Worm (Caenorhabditis elegans) whole organism, late embryonic: ENCODE measurements around the gene C17G1.5.

ENCODE experiments used
- C38D4.7 ChIP-seq: fragments of 200-800 bp; sonication (Bioruptor generic); optimal IDR thresholded peaks from 2 replicates; lab custom pipeline; 2018; ENCODE audit warnings: mild to moderate bottlenecking, missing genetic modification characterization, moderate library complexity, missing compliant biosample characterization
- F13H6.1 ChIP-seq: sonication (generic microtip); optimal IDR thresholded peaks from 2 replicates; lab custom pipeline; 2016; ENCODE audit warnings: missing genetic modification characterization, missing compliant biosample characterization
- K02D7.2 ChIP-seq: sonication (generic microtip); optimal IDR thresholded peaks from 2 replicates; lab custom pipeline; 2017; ENCODE audit warnings: mild to moderate bottlenecking, missing genetic modification characterization, missing compliant biosample characterization
- K09A11.1 ChIP-seq: sonication (generic microtip); optimal IDR thresholded peaks from 2 replicates; lab custom pipeline; 2017; ENCODE audit warnings: antibody characterized with exemption, mild to moderate bottlenecking, missing genetic modification characterization, missing compliant biosample characterization; ENCODE audit not compliant: insufficient read depth
- Y22D7AL.16 ChIP-seq: sonication (generic microtip); optimal IDR thresholded peaks from 2 replicates; lab custom pipeline; 2016; ENCODE audit warnings: missing genetic modification characterization, missing compliant biosample characterization
- ahr-1 ChIP-seq: sonication (generic microtip); optimal IDR thresholded peaks from 2 replicates; lab custom pipeline; 2016; ENCODE audit warnings: missing genetic modification characterization, missing compliant biosample characterization
- ceh-14 ChIP-seq: sonication (generic microtip); optimal IDR thresholded peaks from 2 replicates; lab custom pipeline; 2016; ENCODE audit warnings: missing genotype, missing genetic modification characterization, missing compliant biosample characterization
- ceh-18 ChIP-seq: sonication (generic microtip); optimal IDR thresholded peaks from 2 replicates; lab custom pipeline; 2016; ENCODE audit warnings: missing genetic modification characterization, missing compliant biosample characterization
- ceh-2 ChIP-seq: sonication (generic microtip); optimal IDR thresholded peaks from 2 replicates; lab custom pipeline; 2016; ENCODE audit warnings: missing genotype, missing genetic modification characterization, missing compliant biosample characterization
- ceh-24 ChIP-seq: sonication (generic microtip); optimal IDR thresholded peaks from 2 replicates; lab custom pipeline; 2016; ENCODE audit warnings: mild to moderate bottlenecking, missing genetic modification characterization, missing compliant biosample characterization
- ceh-30 ChIP-seq: fragments of 150-350 bp; optimal IDR thresholded peaks from 2 replicates; lab custom pipeline; 2014; ENCODE audit warnings: missing biosample characterization, missing genetic modification characterization
- ceh-31 ChIP-seq: sonication (generic microtip); optimal IDR thresholded peaks from 2 replicates; lab custom pipeline; 2016; ENCODE audit warnings: missing genetic modification characterization, missing compliant biosample characterization
- ceh-45 ChIP-seq: fragments of 200-800 bp; sonication (Bioruptor generic); IDR thresholded peaks from 2 replicates; pipeline ENCODE4 v1.3.6; 2022; ENCODE audit warnings: missing genetic modification reagents, missing genetic modification characterization, missing compliant biosample characterization
- ceh-48 ChIP-seq: sonication (generic microtip); optimal IDR thresholded peaks from 2 replicates; lab custom pipeline; 2016; ENCODE audit warnings: missing genetic modification characterization, inconsistent platforms, missing compliant biosample characterization
- ceh-6 ChIP-seq: fragments of 200-800 bp; sonication (Bioruptor generic); optimal IDR thresholded peaks from 2 replicates; lab custom pipeline; 2018; ENCODE audit warnings: mild to moderate bottlenecking, missing genetic modification characterization, missing compliant biosample characterization
- ceh-9 ChIP-seq: sonication (generic microtip); optimal IDR thresholded peaks from 2 replicates; lab custom pipeline; 2016; ENCODE audit warnings: mild to moderate bottlenecking, missing genetic modification characterization, inconsistent platforms, missing compliant biosample characterization
- che-1 ChIP-seq: sonication (generic microtip); optimal IDR thresholded peaks from 2 replicates; lab custom pipeline; 2016; ENCODE audit warnings: mild to moderate bottlenecking, missing genetic modification characterization, missing compliant biosample characterization
- dmd-4 ChIP-seq: sonication (generic microtip); optimal IDR thresholded peaks from 2 replicates; lab custom pipeline; 2016; ENCODE audit warnings: borderline replicate concordance, missing genetic modification characterization, missing compliant biosample characterization
- ets-4 ChIP-seq: sonication (generic microtip); optimal IDR thresholded peaks from 2 replicates; lab custom pipeline; 2016; ENCODE audit warnings: missing genetic modification characterization, missing compliant biosample characterization
- fax-1 ChIP-seq: sonication (generic microtip); optimal IDR thresholded peaks from 2 replicates; lab custom pipeline; 2016; ENCODE audit warnings: missing genotype, missing genetic modification characterization, missing compliant biosample characterization
- fkh-6 ChIP-seq: sonication (generic microtip); optimal IDR thresholded peaks from 2 replicates; lab custom pipeline; 2016; ENCODE audit warnings: missing genetic modification characterization, missing compliant biosample characterization
- gmeb-2 ChIP-seq: sonication (generic microtip); optimal IDR thresholded peaks from 2 replicates; lab custom pipeline; 2016; ENCODE audit warnings: missing genetic modification characterization, inconsistent platforms, missing compliant biosample characterization
- hlh-13 ChIP-seq: fragments of 200-800 bp; sonication (Bioruptor generic); optimal IDR thresholded peaks from 2 replicates; lab custom pipeline; 2018; ENCODE audit warnings: mild to moderate bottlenecking, missing genetic modification characterization, missing compliant biosample characterization
- hlh-15 ChIP-seq: sonication (generic microtip); optimal IDR thresholded peaks from 2 replicates; lab custom pipeline; 2016; ENCODE audit warnings: missing genetic modification characterization, missing compliant biosample characterization
- hlh-6 ChIP-seq: sonication (generic microtip); optimal IDR thresholded peaks from 2 replicates; lab custom pipeline; 2016; ENCODE audit warnings: missing genotype, missing genetic modification characterization, missing compliant biosample characterization
- lim-6 ChIP-seq: sonication (generic microtip); optimal IDR thresholded peaks from 2 replicates; lab custom pipeline; 2016; ENCODE audit warnings: missing genetic modification characterization, missing compliant biosample characterization
- madf-2 ChIP-seq: sonication (generic microtip); optimal IDR thresholded peaks from 2 replicates; lab custom pipeline; 2017; ENCODE audit warnings: missing genetic modification characterization, missing compliant biosample characterization
- mec-3 ChIP-seq: sonication (generic microtip); optimal IDR thresholded peaks from 2 replicates; lab custom pipeline; 2016; ENCODE audit warnings: borderline replicate concordance, missing genetic modification characterization, missing compliant biosample characterization
- nfya-1 ChIP-seq: sonication (generic microtip); optimal IDR thresholded peaks from 2 replicates; lab custom pipeline; 2017; ENCODE audit warnings: missing genetic modification characterization, mild to moderate bottlenecking, missing compliant biosample characterization, antibody characterized with exemption, moderate library complexity
- nhr-232 ChIP-seq: sonication (generic microtip); optimal IDR thresholded peaks from 2 replicates; lab custom pipeline; 2016; ENCODE audit warnings: missing genetic modification characterization, missing compliant biosample characterization
- npax-4 ChIP-seq: sonication (generic microtip); optimal IDR thresholded peaks from 2 replicates; lab custom pipeline; 2016; ENCODE audit warnings: missing genetic modification characterization, missing compliant biosample characterization
- odd-2 ChIP-seq: sonication (generic microtip); optimal IDR thresholded peaks from 2 replicates; lab custom pipeline; 2017; ENCODE audit warnings: antibody characterized with exemption, mild to moderate bottlenecking, missing genetic modification characterization, missing compliant biosample characterization
- pag-3 ChIP-seq: sonication (generic microtip); optimal IDR thresholded peaks from 2 replicates; lab custom pipeline; 2016; ENCODE audit warnings: missing compliant biosample characterization, missing genetic modification characterization, borderline replicate concordance
- pax-1 ChIP-seq: fragments of 150-350 bp; optimal IDR thresholded peaks from 2 replicates; lab custom pipeline; 2014; ENCODE audit warnings: missing biosample characterization, missing genetic modification characterization
- pha-4 ChIP-seq: fragments of 150-350 bp; optimal IDR thresholded peaks from 2 replicates; lab custom pipeline; 2018; ENCODE audit warnings: missing biosample characterization, missing genetic modification reagents, missing genetic modification characterization
- pqm-1 ChIP-seq: sonication (generic microtip); optimal IDR thresholded peaks from 2 replicates; lab custom pipeline; 2016; ENCODE audit warnings: missing genetic modification characterization, missing compliant biosample characterization
- ref-2 ChIP-seq: sonication (generic microtip); optimal IDR thresholded peaks from 2 replicates; lab custom pipeline; 2016; ENCODE audit warnings: missing genetic modification characterization, missing compliant biosample characterization
- sdc-2 ChIP-seq: sonication (generic microtip); optimal IDR thresholded peaks from 2 replicates; lab custom pipeline; 2016; ENCODE audit warnings: missing genotype, missing genetic modification characterization, missing compliant biosample characterization
- sox-4 ChIP-seq: sonication (generic microtip); optimal IDR thresholded peaks from 2 replicates; lab custom pipeline; 2017; ENCODE audit warnings: mild to moderate bottlenecking, missing genetic modification characterization, inconsistent platforms, missing compliant biosample characterization
- syd-9 ChIP-seq: sonication (generic microtip); optimal IDR thresholded peaks from 2 replicates; lab custom pipeline; 2016; ENCODE audit warnings: mild to moderate bottlenecking, missing genetic modification characterization, moderate library complexity, missing compliant biosample characterization
- tbx-2 ChIP-seq: sonication (generic microtip); optimal IDR thresholded peaks from 2 replicates; lab custom pipeline; 2016; ENCODE audit warnings: missing genetic modification characterization, missing compliant biosample characterization
- unc-3 ChIP-seq, 2 experiments: fragments of 200-800 bp in 1 of 2; sonication (Bioruptor generic) in 1 of 2; sonication (generic microtip) in 1 of 2; conservative IDR thresholded peaks in 1 of 2; optimal IDR thresholded peaks in 1 of 2; 2 replicates each; pipeline versions ENCODE4 v1.3.6 to Lab custom; 2016 to 2022; ENCODE audit warnings: missing compliant biosample characterization in 2 of 2, missing genetic modification characterization in 2 of 2, missing genetic modification reagents in 1 of 2
- unc-42 ChIP-seq: sonication (generic microtip); optimal IDR thresholded peaks from 2 replicates; lab custom pipeline; 2016; ENCODE audit warnings: missing genotype, missing genetic modification characterization, missing compliant biosample characterization
- unc-55 ChIP-seq: sonication (generic microtip); optimal IDR thresholded peaks from 2 replicates; lab custom pipeline; 2017; ENCODE audit warnings: missing biosample characterization, missing genetic modification reagents, missing genetic modification characterization
- unc-86 ChIP-seq: sonication (generic microtip); optimal IDR thresholded peaks from 2 replicates; lab custom pipeline; 2016; ENCODE audit warnings: missing genetic modification characterization, missing compliant biosample characterization
- zip-5 ChIP-seq: sonication (generic microtip); optimal IDR thresholded peaks from 2 replicates; lab custom pipeline; 2016; ENCODE audit warnings: missing genetic modification characterization, missing compliant biosample characterization
- ztf-16 ChIP-seq: sonication (generic microtip); optimal IDR thresholded peaks from 2 replicates; lab custom pipeline; 2017; ENCODE audit warnings: missing genetic modification characterization, missing compliant biosample characterization

C17G1.5 gene

DNA sequence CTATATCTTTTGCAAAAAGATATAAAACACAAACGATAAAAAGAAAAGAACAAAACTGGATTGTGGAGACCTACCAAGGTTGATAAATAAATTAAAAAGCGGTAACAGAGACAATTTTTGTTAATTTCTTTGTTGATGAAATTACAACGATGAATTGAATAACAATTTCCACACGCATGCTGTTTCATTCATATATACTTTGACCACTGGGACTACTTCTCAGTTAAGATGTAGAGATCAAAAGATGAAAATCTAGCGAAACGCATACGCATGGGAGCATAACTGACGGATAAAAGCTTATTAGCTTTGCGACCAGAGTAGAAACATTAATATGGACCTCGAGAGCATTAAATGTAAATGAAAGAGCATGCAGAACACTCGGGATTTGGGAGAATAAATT, 17.4 kb downstream of the C17G1.5 start:
- peak; percentile 54 for TF ChIP-seq ceh-14 (tag; lab: Kevin White, UChicago)
- TF ChIP-seq unc-42 (tag; lab: Kevin White, UChicago): peak; percentile 52
- no peak for TF ChIP-seq fax-1 (tag; lab: Kevin White, UChicago)
- TF ChIP-seq, all 69 proteins: peak for 2

ce11 chrX:9957449-9957848, 18.8 kb downstream of the C17G1.5 start:
- TF ChIP-seq odd-2 (tag; lab: Kevin White, UChicago): no peak
- no peak for TF ChIP-seq fkh-6 (tag; lab: Kevin White, UChicago)
- no peak for TF ChIP-seq ceh-31 (tag; lab: Kevin White, UChicago)
- no peak for TF ChIP-seq nfya-1 (tag; lab: Kevin White, UChicago)
- no peak for TF ChIP-seq nhr-232 (tag; lab: Kevin White, UChicago)
- no peak for TF ChIP-seq zip-5
- no peak for TF ChIP-seq mec-3 (tag; lab: Kevin White, UChicago)
- TF ChIP-seq dmd-4: no peak
- TF ChIP-seq ceh-48 (tag; lab: Kevin White, UChicago): no peak
- TF ChIP-seq Y22D7AL.16 (tag; lab: Kevin White, UChicago): no peak
- TF ChIP-seq tbx-2: no peak
- no peak for TF ChIP-seq pqm-1 (tag; lab: Kevin White, UChicago)
- no peak for TF ChIP-seq F13H6.1 (tag; lab: Kevin White, UChicago)
- TF ChIP-seq ets-4 (tag; lab: Kevin White, UChicago): no peak
- TF ChIP-seq C38D4.7 (GFP tag; lab: Kevin White, UChicago): no peak
- TF ChIP-seq ceh-14 (tag; lab: Kevin White, UChicago): no peak
- no peak for TF ChIP-seq K09A11.1 (tag; lab: Kevin White, UChicago)

ce11 chrX:9958561-9958960, 20.0 kb downstream of the C17G1.5 start, which contains the start of gene ZC506.1:
TSS of gene ZC506.1 (plus strand) at chrX:9958960.
- TF ChIP-seq nfya-1 (tag; lab: Kevin White, UChicago) (peak; percentile 97), fax-1 (tag; lab: Kevin White, UChicago) (no peak), pax-1 (tag; lab: Kevin White, UChicago) (peak; percentile 15), zip-5 (no peak), lim-6 (peak; percentile 33), madf-2 (tag; lab: Kevin White, UChicago) (peak; percentile 69), K02D7.2 (tag; lab: Kevin White, UChicago) (no peak), npax-4 (tag; lab: Kevin White, UChicago) (no peak), ceh-24 (tag; lab: Kevin White, UChicago) (no peak), unc-42 (tag; lab: Kevin White, UChicago) (peak; percentile 85), ceh-6 (GFP tag; lab: Kevin White, UChicago) (no peak), hlh-15 (tag; lab: Kevin White, UChicago) (no peak), ceh-2 (tag; lab: Kevin White, UChicago) (no peak), K09A11.1 (tag; lab: Kevin White, UChicago) (peak; percentile 15), ets-4 (tag; lab: Kevin White, UChicago) (peak; percentile 64), ztf-16 (peak; percentile 68), pag-3 (tag; lab: Kevin White, UChicago) (peak; percentile 50), syd-9 (tag; lab: Kevin White, UChicago) (peak; percentile 63), ceh-30 (tag; lab: Kevin White, UChicago) (peak; percentile 74), pqm-1 (tag; lab: Kevin White, UChicago) (no peak), ahr-1 (tag; lab: Kevin White, UChicago) (no peak), unc-55 (GFP tag; lab: Kevin White, UChicago) (peak; percentile 78), pha-4 (no peak), gmeb-2 (no peak), sdc-2 (peak; percentile 77), ceh-45 (GFP tag; lab: Robert Waterston, UW) (no peak), odd-2 (tag; lab: Kevin White, UChicago) (no peak), hlh-13 (GFP tag; lab: Kevin White, UChicago) (no peak), sox-4 (tag; lab: Kevin White, UChicago) (no peak), ceh-18 (tag; lab: Kevin White, UChicago) (peak; percentile 95), unc-3 (GFP tag; conservative IDR thresholded peaks at IDR 0.05; lab: Robert Waterston, UW) (no peak), unc-3 (tag; optimal IDR thresholded peaks at IDR 0.05; lab: Kevin White, UChicago) (peak; percentile 43), unc-86 (tag; lab: Kevin White, UChicago) (peak; percentile 62), ref-2 (peak; percentile 86), ceh-31 (tag; lab: Kevin White, UChicago) (peak; percentile 96), C38D4.7 (GFP tag; lab: Kevin White, UChicago) (no peak), che-1 (no peak), ceh-9 (tag; lab: Kevin White, UChicago) (no peak), hlh-6 (tag; lab: Kevin White, UChicago) (no peak)
